Worm (Caenorhabditis elegans): ENCODE measurements around the gene ndub-5.

Gene ndub-5

DNA sequence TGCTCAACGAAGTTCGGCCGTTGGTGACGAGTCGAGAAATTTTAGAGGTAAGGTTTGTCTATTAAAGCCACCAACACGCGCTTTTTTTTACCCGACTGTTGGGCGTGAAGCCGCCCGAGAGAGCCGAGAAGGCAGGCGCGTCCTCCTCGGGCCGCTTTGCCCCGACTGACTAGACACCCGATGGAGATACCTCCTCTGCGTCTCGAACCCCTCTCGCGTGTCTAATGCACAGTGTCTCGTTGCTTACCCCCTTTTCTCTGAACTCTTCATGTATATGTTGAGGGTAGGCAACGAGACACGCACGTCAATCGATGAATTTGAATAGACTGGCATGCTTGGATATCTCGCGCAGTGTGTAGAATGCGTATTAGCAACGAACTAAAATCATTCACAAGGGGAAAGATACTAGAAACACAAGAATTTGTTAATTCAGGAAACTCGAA lies 29.4 kb downstream of the ndub-5 start (continued):
- TF ChIP-seq gei-17 (GFP tag; optimal IDR thresholded peaks at IDR 0.05) (peak; percentile 91), B0035.1 (tag; optimal IDR thresholded peaks at IDR 0.05) (peak; percentile 91), K11D2.4 (GFP tag; IDR thresholded peaks at IDR 0.05) (peak; percentile 94), T07F8.4 (tag; optimal IDR thresholded peaks at IDR 0.05) (no peak), F10E7.11 (tag; optimal IDR thresholded peaks at IDR 0.05) (peak; percentile 100), tbx-9 (tag; optimal IDR thresholded peaks at IDR 0.05; ENCODE audit: borderline replicate concordance) (peak; percentile 99), ceh-40 (GFP tag; IDR thresholded peaks at IDR 0.05) (peak; percentile 94), dpff-1 (tag; optimal IDR thresholded peaks at IDR 0.05) (peak; percentile 99), egl-18 (GFP tag; IDR thresholded peaks at IDR 0.05) (peak; percentile 93), repo-1 (tag; optimal IDR thresholded peaks at IDR 0.05) (peak; percentile 97), nhr-90 (tag; optimal IDR thresholded peaks at IDR 0.05) (peak; percentile 87), hmg-1.2 (GFP tag; IDR thresholded peaks at IDR 0.05) (peak; percentile 93), ets-4 (GFP tag; optimal IDR thresholded peaks at IDR 0.05) (peak; percentile 69), F33H1.4 (GFP tag; IDR thresholded peaks at IDR 0.05) (no peak; the same call in 1 of the 2 replicates), athp-1 (tag; optimal IDR thresholded peaks at IDR 0.05) (peak; percentile 99), F55B11.4 (tag; optimal IDR thresholded peaks at IDR 0.05; ENCODE audit: borderline replicate concordance, insufficient read depth) (no peak), C17E4.6 (GFP tag; IDR thresholded peaks at IDR 0.05) (peak; percentile 95), let-607 (tag; optimal IDR thresholded peaks at IDR 0.05) (peak; percentile 82 to 88), hsf-1 (GFP tag; IDR thresholded peaks at IDR 0.05) (peak; percentile 89), sdz-38 (tag; optimal IDR thresholded peaks at IDR 0.05) (no peak), nhr-120 (GFP tag; IDR thresholded peaks at IDR 0.05) (peak; percentile 98; the same call in 1 of the 2 replicates), efl-1 (GFP tag; optimal IDR thresholded peaks at IDR 0.05) (no peak), ceh-27 (GFP tag; optimal IDR thresholded peaks at IDR 0.05) (peak; percentile 88), attf-6 (GFP tag; IDR thresholded peaks at IDR 0.05) (peak; percentile 92), F52B5.7 (tag; optimal IDR thresholded peaks at IDR 0.05) (peak; percentile 100), bed-2 (GFP tag; IDR thresholded peaks at IDR 0.05) (peak; percentile 72; the same call in 1 of the 2 replicates), zim-3 (tag; optimal IDR thresholded peaks at IDR 0.05) (peak; percentile 99), hmg-20 (GFP tag; IDR thresholded peaks at IDR 0.05) (peak; percentile 91), fkh-3 (tag; optimal IDR thresholded peaks at IDR 0.05) (peak; percentile 99), aptf-3 (GFP tag; IDR thresholded peaks at IDR 0.05) (peak; percentile 99), egl-44 (GFP tag; IDR thresholded peaks at IDR 0.05) (peak; percentile 90; the same call in 1 of the 2 replicates), ztf-22 (GFP tag; optimal IDR thresholded peaks at IDR 0.05) (peak; percentile 55), lin-54 (GFP tag; optimal IDR thresholded peaks at IDR 0.05) (peak; percentile 83), lir-1 (GFP tag; conservative IDR thresholded peaks at IDR 0.05) (peak; percentile 79), cebp-1 (GFP tag; IDR thresholded peaks at IDR 0.05) (peak; percentile 88), cebp-1 (tag; optimal IDR thresholded peaks at IDR 0.05) (peak; percentile 90), rpc-1 (optimal IDR thresholded peaks at IDR 0.05) (no peak), rpc-1 (tag; optimal IDR thresholded peaks at IDR 0.05) (no peak), egrh-3 (GFP tag; IDR thresholded peaks at IDR 0.05) (peak; percentile 91), unc-130 (GFP tag; optimal IDR thresholded peaks at IDR 0.05) (peak; percentile 65), lsy-27 (tag; optimal IDR thresholded peaks at IDR 0.05; ENCODE audit: borderline replicate concordance, insufficient read depth) (peak; percentile 90), attf-5 (GFP tag; optimal IDR thresholded peaks at IDR 0.05) (peak; percentile 85), madf-3 (GFP tag; IDR thresholded peaks at IDR 0.05) (peak; percentile 97), lsl-1 (GFP tag; optimal IDR thresholded peaks at IDR 0.05) (no peak), dpl-1 (GFP tag; optimal IDR thresholded peaks at IDR 0.05) (no peak), pbrm-1 (GFP tag; IDR thresholded peaks at IDR 0.05) (peak; percentile 96), aptf-2 (GFP tag; conservative IDR thresholded peaks at IDR 0.05) (peak; percentile 86), nfya-2 (GFP tag; IDR thresholded peaks at IDR 0.05) (peak; percentile 99), ztf-26 (tag; optimal IDR thresholded peaks at IDR 0.05) (peak; percentile 96)

All from whole organism, young adult.